Worm (Caenorhabditis elegans): ENCODE results near the gene tbc-6.

- TF ChIP-seq ama-1 (optimal IDR thresholded peaks at IDR 0.05) (no peak), pha-4 (GFP tag; IDR thresholded peaks at IDR 0.05) (no peak), pha-4 (tag; optimal IDR thresholded peaks at IDR 0.05) (no peak), egl-27 (tag; optimal IDR thresholded peaks at IDR 0.05) (no peak), nhr-28 (tag; optimal IDR thresholded peaks at IDR 0.05) (no peak), F44E2.7 (GFP tag; IDR thresholded peaks at IDR 0.05) (no peak), duxl-1 (tag; optimal IDR thresholded peaks at IDR 0.05; ENCODE audit: poor library complexity) (no peak), arid-1 (GFP tag; conservative IDR thresholded peaks at IDR 0.05) (no peak), ceh-82 (tag; optimal IDR thresholded peaks at IDR 0.05) (no peak)
Measured at ce11 chrII:6801262-6801661, 46.7 kb upstream of the tbc-6 start.

All from whole organism, L4 larva.